Worm (Caenorhabditis elegans): ENCODE data around the gene M01H9.4.

M01H9.4 gene

DNA sequence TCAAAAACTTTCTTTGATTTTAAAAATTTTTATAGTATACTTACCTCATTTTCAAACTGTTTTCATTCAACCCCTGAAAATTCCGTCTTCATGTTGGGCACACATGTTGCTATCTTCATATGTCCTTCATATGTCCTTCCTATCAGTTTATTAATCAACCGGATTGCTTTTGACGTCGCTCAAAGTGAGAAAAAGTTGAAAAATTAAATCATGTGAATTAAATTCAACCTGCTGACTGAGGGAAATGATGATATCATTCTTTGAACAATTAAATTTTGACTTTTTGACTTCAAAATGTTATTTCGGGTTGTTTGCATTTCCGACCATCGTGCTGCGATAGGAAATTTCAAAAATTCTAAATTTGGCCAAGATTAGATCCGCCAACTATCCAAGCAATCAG, 1.8 kb upstream of the M01H9.4 start:
- TF ChIP-seq ceh-16 (tag; optimal IDR thresholded peaks at IDR 0.05) (no peak), elt-2 (tag; optimal IDR thresholded peaks at IDR 0.05) (peak; percentile 73), zag-1 (tag; optimal IDR thresholded peaks at IDR 0.05) (no peak), nhr-77 (tag; optimal IDR thresholded peaks at IDR 0.05) (no peak), pqm-1 (tag; optimal IDR thresholded peaks at IDR 0.05) (peak; percentile 78), lin-15B (tag; optimal IDR thresholded peaks at IDR 0.05) (no peak)

DNA sequence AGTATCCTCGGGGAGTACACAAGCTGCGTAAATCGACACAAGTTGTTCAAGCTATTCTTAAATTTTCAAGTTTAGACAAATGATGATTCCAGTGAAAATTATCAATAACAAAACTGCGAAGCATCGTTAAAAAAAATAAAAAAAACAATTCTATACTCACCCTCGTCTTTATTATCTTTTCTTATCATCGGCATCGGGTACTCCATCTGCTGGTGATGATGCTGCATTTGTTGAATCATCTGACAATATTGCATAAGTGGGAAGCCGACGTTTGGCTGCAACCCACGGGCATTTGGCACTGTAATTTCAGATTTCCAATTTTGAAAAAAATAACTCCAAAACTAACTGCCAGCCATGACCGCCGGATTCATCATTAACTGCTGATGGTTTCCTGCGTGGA, 1.4 kb downstream of the M01H9.4 start:
- TF ChIP-seq pqm-1 (tag; optimal IDR thresholded peaks at IDR 0.05) (peak; percentile 22), R02D3.7 (tag; optimal IDR thresholded peaks at IDR 0.05) (no peak), skn-1 (tag; optimal IDR thresholded peaks at IDR 0.05) (no peak), elt-2 (tag; optimal IDR thresholded peaks at IDR 0.05) (peak; percentile 59), tbx-2 (tag; optimal IDR thresholded peaks at IDR 0.05) (no peak)

- no peak for TF ChIP-seq ceh-28 (tag; optimal IDR thresholded peaks at IDR 0.05)
- no peak for TF ChIP-seq egl-5 (tag; optimal IDR thresholded peaks at IDR 0.05)
- no peak for TF ChIP-seq pqm-1 (tag; optimal IDR thresholded peaks at IDR 0.05)
- TF ChIP-seq mml-1 (tag; optimal IDR thresholded peaks at IDR 0.05) = no peak
- TF ChIP-seq nhr-23 (tag; optimal IDR thresholded peaks at IDR 0.05) = no peak
- no peak for TF ChIP-seq fkh-2 (tag; optimal IDR thresholded peaks at IDR 0.05)
- no peak for TF ChIP-seq snpc-4 (tag; optimal IDR thresholded peaks at IDR 0.05)
- no peak for TF ChIP-seq nhr-76 (tag; optimal IDR thresholded peaks at IDR 0.05)
- TF ChIP-seq eor-1 (tag; optimal IDR thresholded peaks at IDR 0.05) = no peak
- no peak for TF ChIP-seq ama-1 (optimal IDR thresholded peaks at IDR 0.05)
- no peak for TF ChIP-seq nhr-11 (tag; optimal IDR thresholded peaks at IDR 0.05)
- no peak for TF ChIP-seq ceh-82 (tag; optimal IDR thresholded peaks at IDR 0.05)
- TF ChIP-seq daf-12 (tag; optimal IDR thresholded peaks at IDR 0.05) = no peak
- TF ChIP-seq elt-1 (tag; optimal IDR thresholded peaks at IDR 0.05) = no peak
- no peak for TF ChIP-seq unc-62 (GFP tag; optimal IDR thresholded peaks at IDR 0.05)
- TF ChIP-seq lsy-12 (tag; optimal IDR thresholded peaks at IDR 0.05) = no peak
- TF ChIP-seq sea-2 (GFP tag; optimal IDR thresholded peaks at IDR 0.05) = no peak
- TF ChIP-seq nhr-25 (tag; optimal IDR thresholded peaks at IDR 0.05) = no peak
- no peak for TF ChIP-seq lin-39 (tag; optimal IDR thresholded peaks at IDR 0.05)
Measured at ce11 chrIV:4480027-4480426, 2.7 kb downstream of the M01H9.4 start, which contains the start of gene M01H9.10. M01H9.10 (minus strand) TSS chrIV:4480127.

ce11 chrIV:4478612-4479011, 4.1 kb downstream of the M01H9.4 start:
- TF ChIP-seq zag-1 (tag; optimal IDR thresholded peaks at IDR 0.05) = no peak
- TF ChIP-seq mdl-1 (tag; optimal IDR thresholded peaks at IDR 0.05) = no peak
- TF ChIP-seq nhr-23 (tag; optimal IDR thresholded peaks at IDR 0.05) = no peak
- no peak for TF ChIP-seq nhr-12 (tag; optimal IDR thresholded peaks at IDR 0.05)
- no peak for TF ChIP-seq lin-39 (tag; optimal IDR thresholded peaks at IDR 0.05)
- TF ChIP-seq ztf-11 (tag; optimal IDR thresholded peaks at IDR 0.05) = no peak
- TF ChIP-seq pha-4 (tag; optimal IDR thresholded peaks at IDR 0.05) = peak; percentile 24
- TF ChIP-seq nhr-67 (tag; optimal IDR thresholded peaks at IDR 0.05) = no peak
- no peak for TF ChIP-seq ceh-9 (tag; optimal IDR thresholded peaks at IDR 0.05)
- no peak for TF ChIP-seq nhr-76 (tag; optimal IDR thresholded peaks at IDR 0.05)
- TF ChIP-seq unc-39 (tag; optimal IDR thresholded peaks at IDR 0.05) = no peak
- TF ChIP-seq daf-12 (tag; optimal IDR thresholded peaks at IDR 0.05) = no peak
- TF ChIP-seq pqm-1 (tag; optimal IDR thresholded peaks at IDR 0.05) = peak; percentile 31
- TF ChIP-seq lin-15B (tag; optimal IDR thresholded peaks at IDR 0.05) = no peak
- no peak for TF ChIP-seq jun-1 (tag; optimal IDR thresholded peaks at IDR 0.05)

- TF ChIP-seq ztf-11 (tag; optimal IDR thresholded peaks at IDR 0.05) (no peak), lin-39 (tag; optimal IDR thresholded peaks at IDR 0.05) (peak; percentile 71), mml-1 (tag; optimal IDR thresholded peaks at IDR 0.05) (no peak), nhr-23 (tag; optimal IDR thresholded peaks at IDR 0.05) (no peak), fkh-10 (GFP tag; optimal IDR thresholded peaks at IDR 0.05) (no peak), ceh-82 (tag; optimal IDR thresholded peaks at IDR 0.05) (no peak), eor-1 (tag; optimal IDR thresholded peaks at IDR 0.05) (no peak), nhr-237 (tag; optimal IDR thresholded peaks at IDR 0.05) (no peak), elt-2 (tag; optimal IDR thresholded peaks at IDR 0.05) (peak; percentile 59), unc-39 (tag; optimal IDR thresholded peaks at IDR 0.05) (no peak), lin-15B (tag; optimal IDR thresholded peaks at IDR 0.05) (peak; percentile 13), ama-1 (optimal IDR thresholded peaks at IDR 0.05) (peak; percentile 70), elt-1 (tag; optimal IDR thresholded peaks at IDR 0.05) (no peak), zag-1 (tag; optimal IDR thresholded peaks at IDR 0.05) (no peak), ceh-28 (tag; optimal IDR thresholded peaks at IDR 0.05) (no peak), daf-12 (tag; optimal IDR thresholded peaks at IDR 0.05) (no peak), unc-62 (GFP tag; optimal IDR thresholded peaks at IDR 0.05) (no peak), fos-1 (tag; optimal IDR thresholded peaks at IDR 0.05) (no peak), nhr-76 (tag; optimal IDR thresholded peaks at IDR 0.05) (no peak), nhr-25 (tag; optimal IDR thresholded peaks at IDR 0.05) (peak; percentile 46), nhr-12 (tag; optimal IDR thresholded peaks at IDR 0.05) (no peak), jun-1 (tag; optimal IDR thresholded peaks at IDR 0.05) (no peak), skn-1 (tag; optimal IDR thresholded peaks at IDR 0.05) (no peak), ztf-4 (tag; optimal IDR thresholded peaks at IDR 0.05) (no peak), fkh-2 (tag; optimal IDR thresholded peaks at IDR 0.05) (no peak), tbx-2 (tag; optimal IDR thresholded peaks at IDR 0.05) (no peak), sea-2 (GFP tag; optimal IDR thresholded peaks at IDR 0.05) (no peak), ceh-16 (tag; optimal IDR thresholded peaks at IDR 0.05) (no peak), nfya-1 (tag; optimal IDR thresholded peaks at IDR 0.05; ENCODE audit: insufficient read depth) (peak; percentile 64), egl-27 (tag; optimal IDR thresholded peaks at IDR 0.05) (no peak), pqm-1 (tag; optimal IDR thresholded peaks at IDR 0.05) (peak; percentile 41), R02D3.7 (tag; optimal IDR thresholded peaks at IDR 0.05) (no peak), elt-3 (tag; optimal IDR thresholded peaks at IDR 0.05) (no peak)
Measured at ce11 chrIV:4477009-4477471, 5.7 kb downstream of the M01H9.4 start, which contains the start of gene M01H9.3. M01H9.3 (minus strand) TSS chrIV:4477059.

Measured in whole organism, L3 larva.